Fruit fly (Drosophila melanogaster): ENCODE results near the gene heca.

DNA sequence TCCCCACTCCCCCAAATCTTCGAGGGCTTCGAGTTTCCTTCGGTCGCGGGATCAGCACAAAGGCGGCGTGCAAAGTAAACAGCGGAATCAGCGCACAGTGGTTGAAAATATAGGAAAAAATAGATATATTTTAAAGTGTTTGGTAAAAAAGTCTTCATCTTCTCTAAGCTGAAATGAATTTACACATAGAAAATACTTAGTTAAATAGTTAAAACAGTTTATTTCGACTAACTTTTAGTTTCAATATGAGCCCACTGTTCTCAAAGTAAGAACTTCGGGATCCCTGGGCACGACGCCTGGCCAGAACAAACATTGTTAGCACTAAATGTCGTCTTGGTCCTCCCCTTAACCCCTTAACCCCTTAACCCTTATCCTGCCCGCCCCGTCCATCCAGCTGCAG, 15.9 kb upstream of the heca start:
- TF ChIP-seq CG33017 (tag; optimal IDR thresholded peaks at IDR 0.05) (no peak), cic (GFP tag; optimal IDR thresholded peaks at IDR 0.05) (no peak), Crg-1 (GFP tag; optimal IDR thresholded peaks at IDR 0.05) (no peak), Hr96 (GFP tag; optimal IDR thresholded peaks at IDR 0.05) (no peak)
